Worm (Caenorhabditis elegans): ENCODE measurements around the gene R05G6.9.

The R05G6.9 gene

DNA sequence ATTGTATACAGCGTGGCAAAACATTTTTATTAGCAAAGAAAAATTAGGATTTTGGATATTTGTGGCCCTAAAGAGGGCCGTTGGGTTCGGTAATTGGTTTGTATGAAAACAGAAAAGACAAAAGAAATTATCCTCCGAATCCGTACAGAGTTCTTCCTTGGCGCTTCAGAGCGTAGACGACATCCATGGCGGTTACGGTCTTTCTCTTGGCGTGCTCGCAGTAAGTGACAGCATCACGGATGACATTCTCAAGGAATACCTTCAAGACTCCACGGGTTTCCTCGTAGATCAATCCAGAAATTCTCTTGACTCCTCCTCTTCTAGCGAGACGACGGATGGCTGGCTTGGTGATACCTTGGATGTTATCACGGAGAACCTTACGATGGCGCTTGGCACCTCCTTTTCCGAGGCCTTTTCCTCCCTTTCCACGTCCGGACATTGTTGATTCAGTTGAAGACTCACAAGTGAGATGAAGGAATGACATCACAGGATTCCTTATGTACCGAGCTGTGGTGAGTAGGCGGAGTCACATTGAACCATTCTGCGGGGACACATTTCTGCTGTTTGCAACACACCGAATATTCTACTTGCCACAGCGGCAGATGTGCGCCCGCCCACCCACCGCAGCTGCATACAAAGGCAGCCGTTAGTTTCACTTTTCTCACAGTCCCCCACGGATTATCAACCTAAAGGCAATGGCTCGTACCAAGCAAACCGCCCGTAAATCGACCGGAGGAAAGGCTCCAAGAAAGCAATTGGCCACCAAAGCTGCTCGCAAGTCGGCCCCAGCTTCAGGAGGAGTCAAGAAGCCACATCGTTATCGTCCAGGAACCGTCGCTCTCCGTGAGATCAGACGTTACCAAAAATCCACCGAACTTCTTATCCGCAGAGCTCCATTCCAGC lies 28.3 kb downstream of the R05G6.9 start, which contains the start of the genes his-60 and his-59 (continued):
- TF ChIP-seq ham-2 (GFP tag; optimal IDR thresholded peaks at IDR 0.05): no peak

DNA sequence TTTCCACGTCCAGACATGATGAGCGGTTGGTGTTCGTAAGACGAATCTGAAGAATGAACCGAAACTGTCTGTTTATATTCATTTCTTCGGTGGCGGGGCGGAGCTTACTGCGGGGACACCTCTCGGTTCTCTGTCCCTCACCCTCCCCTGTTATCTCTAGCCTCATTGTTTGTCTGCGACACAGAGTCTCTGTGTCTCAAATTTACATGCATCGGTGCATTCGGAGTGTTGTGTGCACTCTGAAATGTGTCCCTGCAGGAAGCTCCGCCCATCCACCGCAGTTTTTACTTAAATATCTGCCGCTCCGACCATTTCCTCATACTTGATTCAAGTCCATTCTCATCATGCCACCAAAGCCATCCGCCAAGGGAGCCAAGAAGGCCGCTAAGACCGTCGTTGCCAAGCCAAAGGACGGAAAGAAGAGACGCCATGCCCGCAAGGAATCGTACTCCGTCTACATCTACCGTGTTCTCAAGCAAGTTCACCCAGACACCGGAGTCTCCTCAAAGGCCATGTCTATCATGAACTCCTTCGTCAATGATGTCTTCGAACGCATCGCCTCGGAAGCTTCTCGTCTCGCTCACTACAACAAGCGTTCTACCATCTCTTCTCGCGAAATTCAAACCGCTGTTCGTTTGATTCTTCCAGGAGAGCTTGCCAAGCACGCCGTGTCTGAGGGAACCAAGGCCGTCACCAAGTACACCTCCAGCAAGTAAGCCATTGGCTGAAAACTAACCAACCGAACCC lies 29.7 kb downstream of the R05G6.9 start, which contains the start of the genes his-61 and his-62:
his-61 (minus strand) TSS at position 17 of the 747 bp plus-strand sequence.
his-62 (plus strand) TSS at position 345 of the 747 bp plus-strand sequence.
- peak; percentile 93 for TF ChIP-seq lin-13 (tag; optimal IDR thresholded peaks at IDR 0.05)
- peak; percentile 69 for TF ChIP-seq lsy-2 (tag; optimal IDR thresholded peaks at IDR 0.05)
- TF ChIP-seq blmp-1 (tag; optimal IDR thresholded peaks at IDR 0.05): no peak
- no peak for TF ChIP-seq unc-62 (GFP tag; optimal IDR thresholded peaks at IDR 0.05)
- peak; percentile 56 for TF ChIP-seq nhr-12 (tag; optimal IDR thresholded peaks at IDR 0.05)
- TF ChIP-seq ces-1 (GFP tag; optimal IDR thresholded peaks at IDR 0.05): peak; percentile 56
- no peak for TF ChIP-seq bed-3 (GFP tag; optimal IDR thresholded peaks at IDR 0.05)
- peak; percentile 86 for TF ChIP-seq M03D4.4 (tag; optimal IDR thresholded peaks at IDR 0.05)
- TF ChIP-seq mab-5 (tag; optimal IDR thresholded peaks at IDR 0.05): no peak
- TF ChIP-seq unc-120 (tag; optimal IDR thresholded peaks at IDR 0.05; ENCODE audit: poor library complexity, severe bottlenecking): no peak
- TF ChIP-seq ceh-83 (GFP tag; optimal IDR thresholded peaks at IDR 0.05): no peak
- peak; percentile 88 for TF ChIP-seq pha-4 (tag; optimal IDR thresholded peaks at IDR 0.05)
- no peak for TF ChIP-seq tbx-8 (GFP tag; optimal IDR thresholded peaks at IDR 0.05)
- TF ChIP-seq sptf-1 (tag; optimal IDR thresholded peaks at IDR 0.05): peak; percentile 75
- no peak for TF ChIP-seq nhr-76 (tag; optimal IDR thresholded peaks at IDR 0.05)
- TF ChIP-seq ceh-43 (GFP tag; optimal IDR thresholded peaks at IDR 0.05): no peak
- TF ChIP-seq elt-1 (tag; optimal IDR thresholded peaks at IDR 0.05; ENCODE audit: borderline replicate concordance, insufficient read depth): no peak
- TF ChIP-seq unc-39 (tag; optimal IDR thresholded peaks at IDR 0.05): peak; percentile 99
- TF ChIP-seq ztf-11 (tag; optimal IDR thresholded peaks at IDR 0.05): peak; percentile 86
- TF ChIP-seq hlh-1 (tag; optimal IDR thresholded peaks at IDR 0.05): peak; percentile 14
- TF ChIP-seq nhr-28 (tag; optimal IDR thresholded peaks at IDR 0.05): no peak
- no peak for TF ChIP-seq snpc-4 (tag; optimal IDR thresholded peaks at IDR 0.05)
- peak; percentile 86 for TF ChIP-seq mls-2 (tag; optimal IDR thresholded peaks at IDR 0.05)
- peak; percentile 53 for TF ChIP-seq drap-1 (GFP tag; optimal IDR thresholded peaks at IDR 0.05)
- peak; percentile 4 for TF ChIP-seq ham-2 (GFP tag; optimal IDR thresholded peaks at IDR 0.05)
- no peak for TF ChIP-seq lin-32 (GFP tag; optimal IDR thresholded peaks at IDR 0.05)
- TF ChIP-seq nhr-2 (tag; optimal IDR thresholded peaks at IDR 0.05): peak; percentile 41
- no peak for TF ChIP-seq nhr-237 (tag; optimal IDR thresholded peaks at IDR 0.05)
- peak; percentile 50 for TF ChIP-seq sem-2 (GFP tag; optimal IDR thresholded peaks at IDR 0.05)
- peak; percentile 55 for TF ChIP-seq mep-1 (tag; optimal IDR thresholded peaks at IDR 0.05)
- TF ChIP-seq ceh-39 (tag; optimal IDR thresholded peaks at IDR 0.05): peak; percentile 76
- TF ChIP-seq elt-3 (tag; optimal IDR thresholded peaks at IDR 0.05): no peak
- TF ChIP-seq flh-1 (GFP tag; optimal IDR thresholded peaks at IDR 0.05): no peak
- peak; percentile 88 for TF ChIP-seq cnd-1 (tag; optimal IDR thresholded peaks at IDR 0.05)
- no peak for TF ChIP-seq zip-8 (tag; optimal IDR thresholded peaks at IDR 0.05)

DNA sequence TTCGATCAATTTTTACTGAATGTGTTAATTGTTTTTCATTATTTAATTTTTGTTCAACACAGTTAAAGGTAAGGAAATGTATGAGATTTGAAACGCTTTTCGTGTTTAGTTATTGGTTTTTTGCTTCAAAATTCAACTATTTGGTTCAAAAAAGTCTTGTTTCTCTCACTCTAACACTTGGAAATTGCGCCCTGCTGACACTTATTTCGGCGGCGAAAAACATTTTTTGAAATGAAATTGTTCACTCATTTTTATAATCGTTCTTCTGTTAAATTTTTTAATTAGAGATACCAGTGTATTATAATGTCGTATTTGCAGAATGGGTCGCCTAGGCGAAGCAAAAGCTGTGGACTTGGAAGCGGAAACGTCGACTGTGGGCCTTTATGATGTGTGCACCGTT lies 37.9 kb downstream of the R05G6.9 start, which contains the start of gene rod-1:
rod-1 (plus strand) TSS at position 319 of the 400 bp plus-strand sequence.
- TF ChIP-seq sem-2 (GFP tag; optimal IDR thresholded peaks at IDR 0.05) (no peak), elt-3 (tag; optimal IDR thresholded peaks at IDR 0.05) (no peak), cnd-1 (tag; optimal IDR thresholded peaks at IDR 0.05) (no peak), M03D4.4 (tag; optimal IDR thresholded peaks at IDR 0.05) (no peak), sptf-1 (tag; optimal IDR thresholded peaks at IDR 0.05) (no peak), tbx-8 (GFP tag; optimal IDR thresholded peaks at IDR 0.05) (no peak), mab-5 (tag; optimal IDR thresholded peaks at IDR 0.05) (no peak), nhr-76 (tag; optimal IDR thresholded peaks at IDR 0.05) (no peak), zip-8 (tag; optimal IDR thresholded peaks at IDR 0.05) (no peak), lsy-2 (tag; optimal IDR thresholded peaks at IDR 0.05) (no peak), nhr-237 (tag; optimal IDR thresholded peaks at IDR 0.05) (no peak), blmp-1 (tag; optimal IDR thresholded peaks at IDR 0.05) (no peak)
